Fruit fly (Drosophila melanogaster) whole organism, larva: ENCODE data around the gene sac.

Source experiments
- noc ChIP-seq: fragments of 200-800 bp; sonication (Bioruptor generic); optimal IDR thresholded peaks from 3 replicates; lab custom pipeline; 2019; ENCODE audit warnings: missing biosample characterization, mild to moderate bottlenecking, missing genetic modification characterization, moderate library complexity

sac gene

DNA sequence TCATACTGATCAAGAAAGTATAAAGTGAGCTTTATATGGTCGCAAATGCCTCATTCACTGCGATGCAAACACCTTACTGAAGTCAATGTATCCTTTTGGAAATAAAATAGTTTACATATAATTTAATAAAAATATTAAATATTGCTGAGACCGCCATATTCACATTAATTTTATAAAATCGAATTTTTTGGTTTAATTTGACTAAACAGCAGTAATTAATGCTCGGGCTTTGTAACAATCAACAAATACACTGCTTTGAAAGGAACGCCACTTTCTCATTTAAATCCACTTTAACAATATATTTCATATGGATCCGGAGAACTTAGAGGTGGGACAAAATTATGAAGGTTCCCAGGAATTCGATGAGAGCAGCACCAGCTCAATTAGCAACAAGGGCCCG lies at the start of gene sac:
TSS of gene sac (plus strand) at position 301 of the 400 bp plus-strand sequence.
- no peak for TF ChIP-seq noc

DNA sequence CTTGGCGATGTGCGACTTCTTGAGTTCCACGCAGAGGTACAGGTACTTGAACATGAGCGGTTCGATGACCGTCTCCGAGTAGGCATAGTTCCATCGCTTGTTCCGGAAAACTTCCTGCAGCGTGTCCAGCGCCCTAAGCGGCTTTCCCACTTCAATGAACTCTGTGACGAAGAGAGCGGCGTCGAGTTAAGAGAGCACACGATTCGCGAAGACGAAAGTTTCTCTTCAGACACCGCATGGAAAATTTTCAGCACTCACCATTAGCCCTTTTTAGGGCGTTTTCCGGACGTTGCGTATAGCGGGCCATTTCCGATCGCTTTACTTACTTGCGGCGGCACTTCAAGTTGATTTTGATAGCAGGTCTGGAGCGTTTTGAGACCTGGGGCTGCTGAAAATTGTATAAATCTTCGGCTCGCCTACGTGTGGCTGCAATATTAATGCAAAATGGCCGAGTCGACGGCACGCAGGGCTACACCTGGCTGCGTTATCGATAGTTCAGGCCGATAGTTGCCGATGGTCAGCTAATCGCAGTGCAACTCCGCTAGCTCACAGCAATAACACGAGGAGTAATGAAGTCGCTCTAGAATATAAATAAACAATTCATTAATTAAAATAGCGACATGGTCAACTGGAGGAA lies 47.1 kb upstream of the sac start, which contains the start of the genes eIF3a and CG1074:
TSS of gene eIF3a (minus strand) at position 455 of the 637 bp plus-strand sequence.
TSS of gene CG1074 (plus strand) at position 525 of the 637 bp plus-strand sequence.
- TF ChIP-seq noc: peak; percentile 64

DNA sequence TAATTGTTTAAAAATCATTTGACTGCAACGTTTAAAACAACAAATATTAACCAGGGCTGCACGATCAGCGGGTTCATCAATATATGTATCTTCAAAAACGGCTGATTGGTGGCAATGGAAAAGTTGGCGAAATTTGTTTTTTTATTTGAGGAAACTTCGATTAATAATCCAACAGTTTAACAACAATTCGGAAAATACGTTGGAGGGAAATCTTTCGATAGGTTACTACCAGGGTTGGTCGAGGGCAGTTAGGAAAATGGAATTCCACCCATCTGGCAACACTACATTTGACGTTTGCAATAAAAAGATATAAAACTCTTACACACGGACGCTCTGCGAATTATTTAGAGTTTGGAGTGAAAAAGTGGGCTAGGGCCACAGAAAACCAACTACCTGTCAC lies 43.5 kb upstream of the sac start, which contains the start of the genes Lipt2 and CG14650:
TSS of gene Lipt2 (minus strand) at position 217 of the 400 bp plus-strand sequence.
TSS of gene CG14650 (plus strand) at position 275 of the 400 bp plus-strand sequence.
- no peak for TF ChIP-seq noc

DNA sequence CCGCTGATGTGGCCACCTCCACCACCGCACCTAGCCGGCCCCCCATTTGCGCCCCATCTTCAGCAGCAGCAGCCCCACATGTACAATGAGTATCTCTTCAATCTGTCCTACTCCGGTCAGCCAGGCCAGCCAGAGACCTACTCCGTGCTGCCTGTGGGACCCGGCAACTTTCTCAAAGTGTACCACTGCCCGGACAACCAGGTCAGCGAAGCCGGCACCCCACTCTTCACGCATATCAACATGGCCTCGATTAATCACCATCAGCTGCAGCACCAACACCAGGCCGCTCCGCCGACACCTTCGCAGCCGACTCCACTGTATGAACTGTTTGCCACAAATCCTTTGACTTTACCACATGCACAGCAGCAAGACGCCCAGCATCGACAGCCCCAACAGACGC lies 42.8 kb upstream of the sac start:
- no peak for TF ChIP-seq noc

DNA sequence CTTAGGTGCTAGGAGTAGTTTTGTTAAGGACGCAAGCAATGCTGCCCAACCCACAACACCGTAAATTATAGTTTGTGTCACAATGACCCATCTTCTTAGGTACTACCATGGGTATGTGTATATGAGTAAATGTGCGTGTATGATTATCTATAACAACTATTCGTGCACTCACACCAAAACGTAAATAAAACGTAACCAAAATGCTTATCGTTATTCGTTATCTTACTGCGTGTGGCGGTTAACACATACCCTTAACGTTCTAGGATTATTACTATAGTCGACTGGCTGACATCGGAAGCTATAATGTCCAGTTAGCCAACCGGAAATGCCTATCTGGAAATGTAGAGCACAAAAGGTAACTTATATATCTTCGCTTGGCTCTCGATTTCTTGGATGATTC lies 35.5 kb upstream of the sac start:
- TF ChIP-seq noc: no peak

DNA sequence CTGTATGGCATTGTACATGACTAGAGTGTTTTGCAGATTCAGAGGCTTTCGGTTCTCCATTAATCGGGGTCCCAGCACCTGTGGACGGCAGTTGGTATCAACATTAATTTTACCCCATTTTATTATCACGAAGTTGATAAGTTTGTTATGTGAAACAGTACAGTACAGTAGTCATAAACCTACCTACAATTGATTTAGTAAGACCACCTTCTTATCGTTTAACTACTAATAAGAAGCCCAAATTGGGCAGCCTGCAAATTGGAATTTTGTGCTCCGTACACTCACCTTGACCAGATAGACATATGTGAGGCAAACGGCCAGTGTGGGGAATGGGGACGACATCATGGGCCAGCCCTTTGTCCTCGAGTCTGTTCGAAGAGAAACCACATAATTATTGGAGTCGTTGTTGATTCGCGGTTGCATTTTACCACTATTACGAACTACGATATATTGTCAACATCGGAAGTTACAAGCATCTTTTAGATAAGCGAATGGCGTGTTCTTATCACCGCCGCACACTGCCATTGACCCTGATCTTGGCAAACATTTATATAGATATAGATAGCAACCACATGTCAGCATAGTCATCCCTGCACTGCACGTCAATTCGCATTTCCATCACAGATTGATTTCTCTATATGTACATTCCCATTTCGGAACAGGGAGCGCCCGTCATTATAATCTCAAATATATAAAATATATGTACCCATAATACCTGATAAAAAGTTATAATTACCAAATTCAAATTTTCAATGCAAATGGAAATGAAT lies 34.0 kb upstream of the sac start:
- no peak for TF ChIP-seq noc

DNA sequence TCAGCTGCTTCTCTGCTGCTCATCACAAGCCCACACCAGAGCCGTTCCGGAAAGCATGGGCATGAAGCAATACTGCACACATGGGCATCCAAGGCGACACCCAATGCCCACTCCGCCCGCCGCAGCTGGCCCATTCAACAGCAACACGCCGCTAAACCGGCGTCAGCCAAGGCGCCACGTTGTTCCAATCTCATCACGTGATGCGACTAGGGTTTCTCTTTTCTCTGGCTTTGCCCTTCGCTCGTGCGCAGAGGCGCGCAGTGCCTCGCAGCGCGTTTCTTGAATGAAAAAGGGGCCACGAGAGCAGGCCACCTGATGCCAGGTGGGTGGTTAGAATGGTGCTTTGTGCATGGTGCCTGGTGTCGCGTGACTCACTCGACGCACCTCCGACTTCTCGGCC lies 31.4 kb upstream of the sac start:
- TF ChIP-seq noc: no peak

DNA sequence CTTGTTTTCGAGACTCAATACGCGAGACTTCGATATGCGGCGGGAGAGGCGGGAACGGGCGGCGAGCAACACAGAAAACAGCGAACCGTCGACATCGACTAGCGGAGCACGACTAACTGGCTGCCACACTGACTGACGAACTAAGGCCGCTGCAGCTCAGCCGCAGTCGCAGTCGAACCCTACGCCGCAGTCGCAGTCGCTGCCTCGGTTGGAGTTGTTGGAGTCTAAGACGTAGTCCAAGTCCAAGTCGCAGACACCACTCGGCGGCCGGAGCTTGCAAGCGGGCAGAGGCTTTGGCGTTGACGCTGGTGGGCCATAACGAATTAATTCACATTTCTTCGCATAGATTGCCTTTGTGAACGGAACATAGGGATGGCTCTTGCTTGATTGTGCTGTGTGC lies 29.9 kb upstream of the sac start:
- TF ChIP-seq noc: no peak

DNA sequence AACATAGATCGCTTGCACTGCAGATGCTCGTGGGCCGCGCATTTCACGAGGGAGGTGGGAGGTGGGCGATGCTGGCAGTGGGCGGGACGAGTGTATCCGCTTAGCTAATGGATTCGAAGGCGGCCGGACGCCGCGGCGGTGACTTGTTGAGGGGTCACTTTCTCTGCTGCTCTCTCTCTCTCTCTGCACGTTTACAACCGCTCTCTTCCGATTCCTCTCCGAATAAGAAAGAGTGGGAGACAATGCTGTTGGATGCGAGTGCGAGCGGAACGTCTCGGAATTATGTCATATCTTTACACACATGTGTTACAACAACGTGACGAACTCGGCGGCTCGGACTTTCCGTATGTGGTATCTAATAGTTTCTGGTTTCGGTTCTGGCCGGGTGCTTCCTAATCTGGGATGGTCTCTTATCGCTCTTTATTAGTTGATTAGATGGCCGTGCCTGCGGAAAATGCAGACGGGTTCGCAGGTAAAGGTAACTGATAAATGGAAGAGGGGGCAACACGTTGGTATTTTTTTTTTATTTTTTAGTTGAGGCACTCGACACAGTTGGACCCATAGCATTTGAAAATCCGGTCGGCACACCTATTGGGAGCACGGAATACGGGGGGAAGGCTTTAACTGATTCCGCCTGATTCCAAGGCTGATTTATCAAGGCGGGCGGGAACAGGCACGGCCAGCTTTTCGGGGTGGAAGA lies 28.1 kb upstream of the sac start:
- TF ChIP-seq noc: no peak

DNA sequence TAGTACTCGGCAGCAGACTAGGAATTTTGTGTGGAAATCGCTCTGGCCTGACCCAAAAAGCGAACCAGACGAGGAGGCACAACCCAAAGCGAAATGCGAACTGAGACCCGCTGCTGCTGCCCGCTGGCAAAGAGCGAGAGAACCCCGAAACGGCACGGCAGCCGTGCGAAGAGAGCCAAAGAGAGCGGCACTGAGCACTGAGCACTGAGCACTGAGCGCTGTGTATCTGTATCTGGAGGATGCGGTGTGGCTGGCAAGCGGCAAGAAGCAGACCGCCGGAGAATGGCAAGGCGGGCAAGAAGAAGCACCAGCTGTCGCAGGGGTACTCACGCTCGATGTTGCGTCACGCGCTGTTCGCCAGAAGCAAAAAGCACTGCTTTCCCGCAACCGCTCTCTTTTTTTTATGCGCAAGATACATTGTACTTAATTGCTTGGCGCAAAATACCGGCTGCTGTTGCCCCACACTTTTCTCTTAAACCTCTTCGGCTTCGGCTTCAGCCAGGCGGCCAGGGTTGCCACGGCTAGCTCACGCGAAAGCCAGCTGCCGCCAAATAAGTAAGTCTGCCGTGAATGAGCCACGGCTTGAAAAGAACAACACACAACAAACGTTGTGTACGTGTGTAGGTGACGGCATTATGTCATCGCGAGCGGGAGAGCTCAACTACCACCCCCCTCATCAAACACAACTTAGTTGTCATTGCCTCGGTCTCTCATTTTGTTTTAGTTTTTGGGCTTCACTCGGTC lies 27.2 kb upstream of the sac start:
- TF ChIP-seq noc: no peak

DNA sequence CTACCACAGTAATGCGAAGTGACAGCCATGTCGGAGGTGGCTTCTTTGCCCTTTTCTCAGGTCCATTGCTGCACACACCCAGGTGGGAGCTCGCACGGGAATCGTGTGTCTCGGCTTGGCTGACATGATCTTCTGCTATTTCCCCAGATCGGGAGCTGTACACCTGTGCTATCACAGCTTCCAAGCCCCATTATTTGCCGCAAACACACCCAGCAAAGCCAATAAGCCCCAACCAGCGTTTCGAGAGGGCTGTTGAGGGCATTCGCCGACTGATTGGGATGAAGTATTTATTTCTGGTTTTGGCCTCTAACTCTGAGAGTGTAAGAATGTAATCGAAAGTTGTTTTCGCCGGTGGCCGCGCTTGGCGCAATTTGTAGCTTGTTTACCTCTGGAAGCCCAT lies 23.0 kb upstream of the sac start:
- TF ChIP-seq noc: no peak

DNA sequence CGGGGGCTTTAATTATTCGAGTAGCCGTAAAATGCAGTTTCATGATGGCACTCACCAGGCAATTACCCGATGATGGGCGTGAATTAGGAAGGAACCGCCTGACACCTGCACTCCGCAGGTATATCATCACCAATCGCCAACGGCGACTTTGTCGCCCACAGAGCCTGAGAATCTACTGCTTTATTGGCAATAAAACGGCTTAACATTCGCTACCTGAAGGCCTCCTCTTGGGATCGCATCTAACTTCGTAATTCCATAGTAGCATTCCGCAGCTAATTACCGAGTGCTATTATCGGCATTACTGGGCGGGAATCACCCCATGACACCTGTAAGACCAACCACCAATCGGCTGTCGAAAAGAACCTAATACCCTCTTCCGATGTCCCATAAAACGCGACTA lies 22.3 kb upstream of the sac start:
- TF ChIP-seq noc: no peak

DNA sequence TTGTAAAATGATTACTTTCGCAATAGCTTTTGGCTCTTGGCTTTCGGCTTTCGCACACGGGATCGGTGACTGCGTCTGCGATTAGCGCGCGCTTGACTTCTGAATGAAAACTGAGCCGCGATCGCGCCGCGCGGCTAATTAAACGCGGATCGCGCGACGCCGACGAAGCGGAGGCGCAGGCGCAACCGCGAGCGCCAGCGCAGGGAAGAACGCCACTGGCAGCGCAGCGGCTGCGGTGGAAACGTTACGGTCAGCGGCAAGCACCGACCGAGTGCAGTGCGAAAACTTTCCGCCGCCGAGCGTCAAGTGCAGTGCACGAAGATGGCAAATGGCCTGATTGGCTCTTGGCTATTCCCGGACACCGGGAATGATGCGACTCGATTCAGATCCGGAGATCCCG lies 17.8 kb upstream of the sac start, which contains the start of gene CG31522:
TSS of gene CG31522 (minus strand) at position 101 of the 400 bp plus-strand sequence.
- no peak for TF ChIP-seq noc

DNA sequence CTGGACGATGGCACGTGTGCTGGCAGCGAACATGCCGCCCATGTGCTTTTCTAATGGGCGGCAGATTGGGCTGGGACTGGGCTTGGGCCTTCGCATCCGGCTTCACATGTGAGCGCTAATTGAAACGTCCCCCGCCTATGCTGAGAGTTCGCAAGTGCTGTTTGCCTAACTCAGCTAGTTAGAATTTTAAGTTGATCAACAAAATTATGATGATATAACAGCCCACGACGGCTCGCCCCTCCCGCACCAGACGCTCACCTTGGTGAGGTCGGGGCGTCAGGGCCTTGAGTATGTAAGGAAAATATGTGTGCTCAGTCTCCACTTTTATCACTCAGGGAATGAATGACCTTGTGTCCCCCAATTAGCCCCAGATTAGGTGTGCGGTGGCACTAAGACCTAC lies 13.7 kb upstream of the sac start:
- TF ChIP-seq noc: no peak

DNA sequence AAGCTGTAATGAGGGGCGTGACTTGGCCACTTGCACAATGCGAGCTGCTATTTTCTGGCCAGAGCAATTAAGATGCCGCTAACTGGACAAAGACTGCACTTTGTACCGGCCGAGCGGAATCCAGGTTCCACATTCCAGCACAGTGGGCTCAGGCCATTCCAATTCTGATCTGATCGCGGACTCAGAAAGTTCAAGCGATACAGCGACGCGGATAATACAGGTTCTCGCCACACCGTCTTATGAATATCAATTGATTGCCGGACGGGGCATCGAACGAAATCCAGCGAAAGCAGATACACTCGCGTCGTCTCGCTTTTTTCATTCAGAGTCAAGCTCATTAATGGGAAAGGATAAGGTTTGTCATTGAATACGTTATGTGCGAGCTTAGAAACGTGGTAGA lies 11.7 kb upstream of the sac start:
- TF ChIP-seq noc: no peak

DNA sequence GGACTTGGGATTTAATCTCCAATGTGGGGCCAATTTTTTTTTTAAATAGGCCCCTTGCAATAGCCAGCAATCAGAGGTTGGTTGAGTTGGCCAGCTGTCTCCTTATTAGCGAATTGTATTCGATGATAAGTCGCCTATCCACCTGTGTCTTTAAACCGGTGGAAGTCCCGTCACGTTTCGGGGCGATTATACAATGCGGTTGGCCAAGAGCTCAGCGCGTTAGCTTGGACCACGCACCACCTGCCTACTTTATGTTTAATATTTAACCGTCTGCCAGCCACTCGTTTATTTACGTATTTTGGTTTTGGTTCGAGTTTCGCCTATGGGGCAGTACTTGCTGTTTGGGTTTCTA lies 9.9 kb upstream of the sac start:
- TF ChIP-seq noc: no peak
